Worm (Caenorhabditis elegans): ENCODE measurements around the gene sec-16A.2.

- TF ChIP-seq eyg-1 (tag; optimal IDR thresholded peaks at IDR 0.05) (no peak), sox-4 (tag; optimal IDR thresholded peaks at IDR 0.05) (no peak), madf-2 (tag; optimal IDR thresholded peaks at IDR 0.05) (no peak), fkh-10 (GFP tag; optimal IDR thresholded peaks at IDR 0.05) (no peak), nhr-232 (tag; optimal IDR thresholded peaks at IDR 0.05) (no peak), ceh-34 (tag; optimal IDR thresholded peaks at IDR 0.05) (no peak), ama-1 (optimal IDR thresholded peaks at IDR 0.05) (no peak), unc-55 (GFP tag; optimal IDR thresholded peaks at IDR 0.05) (no peak), sdc-2 (tag; optimal IDR thresholded peaks at IDR 0.05) (no peak), hlh-15 (tag; optimal IDR thresholded peaks at IDR 0.05) (no peak)
Measured at ce11 chrX:8302803-8303202, 15.8 kb downstream of the sec-16A.2 start.

Measured in whole organism, late embryonic.